Fruit fly (Drosophila melanogaster) whole organism, embryonic: ENCODE results near the gene Grip128.

Experiments
- BEAF-32 ChIP-seq: fragments of 200-800 bp; sonication (Bioruptor generic); optimal IDR thresholded peaks from 3 replicates; lab custom pipeline; 2017; ENCODE audit warnings: missing biosample characterization, missing genetic modification characterization, mild to moderate bottlenecking, moderate library complexity, missing genetic modification reagents
- Bteb2 ChIP-seq: fragments of 200-800 bp; sonication (Bioruptor generic); optimal IDR thresholded peaks from 2 replicates; lab custom pipeline; 2016; ENCODE audit warnings: missing biosample characterization, missing genetic modification characterization
- CG10654 ChIP-seq: fragments of 200-800 bp; sonication (Bioruptor generic); optimal IDR thresholded peaks from 2 replicates; lab custom pipeline; 2016; ENCODE audit warnings: missing biosample characterization, missing genetic modification characterization
- CG11456 ChIP-seq: fragments of 200-800 bp; sonication (Bioruptor generic); IDR thresholded peaks from 3 replicates; pipeline ENCODE4 v1.3.6; 2022; ENCODE audit warnings: missing biosample characterization, missing genetic modification characterization
- CG11504 ChIP-seq: fragments of 200-800 bp; sonication (Bioruptor generic); optimal IDR thresholded peaks from 3 replicates; lab custom pipeline; 2019; ENCODE audit warnings: missing biosample characterization, mild to moderate bottlenecking, missing genetic modification characterization, moderate library complexity
- CG14014 ChIP-seq: fragments of 200-800 bp; sonication (Bioruptor generic); IDR thresholded peaks from 2 replicates; pipeline ENCODE4 v1.3.6; 2022; ENCODE audit warnings: missing biosample characterization, missing genetic modification characterization
- CG14860 ChIP-seq: fragments of 200-800 bp; sonication (Bioruptor generic); IDR thresholded peaks from 3 replicates; pipeline ENCODE4 v1.3.6; 2022; ENCODE audit warnings: missing biosample characterization, missing genetic modification characterization; ENCODE audit not compliant: partially characterized antibody
- CG17328 ChIP-seq: fragments of 200-800 bp; sonication (Bioruptor generic); IDR thresholded peaks from 2 replicates; pipeline ENCODE4 v1.3.6; 2022; ENCODE audit warnings: missing biosample characterization, missing genetic modification characterization
- CG18619 ChIP-seq: fragments of 200-800 bp; sonication (Bioruptor generic); optimal IDR thresholded peaks from 3 replicates; lab custom pipeline; 2017; ENCODE audit warnings: missing biosample characterization, mild to moderate bottlenecking, missing genetic modification characterization
- CG2199 ChIP-seq: fragments of 200-800 bp; sonication (Bioruptor generic); IDR thresholded peaks from 3 replicates; pipeline ENCODE4 v1.3.6; 2022; ENCODE audit warnings: missing biosample characterization, missing genetic modification characterization
- CG2889 ChIP-seq: fragments of 200-800 bp; sonication (Bioruptor generic); IDR thresholded peaks from 3 replicates; pipeline ENCODE4 v1.3.6; 2022; ENCODE audit warnings: missing biosample characterization, missing genetic modification characterization
- CG32532 ChIP-seq: fragments of 200-800 bp; sonication (Bioruptor generic); IDR thresholded peaks from 2 replicates; pipeline ENCODE4 v1.3.6; 2022; ENCODE audit warnings: missing biosample characterization, missing genetic modification characterization
- CG4617 ChIP-seq: fragments of 200-800 bp; sonication (Bioruptor generic); optimal IDR thresholded peaks from 3 replicates; lab custom pipeline; 2016; ENCODE audit warnings: missing biosample characterization, missing genetic modification characterization, borderline replicate concordance
- CG6689 ChIP-seq: fragments of 200-800 bp; sonication (Bioruptor generic); IDR thresholded peaks from 2 replicates; pipeline ENCODE4 v1.3.6; 2022; ENCODE audit warnings: missing biosample characterization, missing genetic modification characterization
- CG7357 ChIP-seq: fragments of 200-800 bp; sonication (Bioruptor generic); IDR thresholded peaks from 3 replicates; pipeline ENCODE4 v1.3.6; 2022; ENCODE audit warnings: missing biosample characterization, missing genetic modification characterization
- CG7839 ChIP-seq: fragments of 200-800 bp; sonication (Bioruptor generic); optimal IDR thresholded peaks from 3 replicates; lab custom pipeline; 2018; ENCODE audit warnings: missing biosample characterization, mild to moderate bottlenecking, missing genetic modification characterization, moderate library complexity
- CG8290 ChIP-seq, 3 experiments: fragments of 200-800 bp; sonication (Bioruptor generic); optimal IDR thresholded peaks; 2 replicates each; lab custom pipeline; 2016 to 2019; ENCODE audit warnings: missing biosample characterization in 3 of 3, missing genetic modification characterization in 3 of 3, mild to moderate bottlenecking in 2 of 3, moderate library complexity in 1 of 3
- CG8388 ChIP-seq: fragments of 200-800 bp; sonication (Bioruptor generic); optimal IDR thresholded peaks from 2 replicates; lab custom pipeline; 2019; ENCODE audit warnings: missing biosample characterization, mild to moderate bottlenecking, missing genetic modification characterization, moderate library complexity
- CG8924 ChIP-seq: fragments of 200-800 bp; optimal IDR thresholded peaks from 3 replicates; lab custom pipeline; 2019; ENCODE audit warnings: missing biosample characterization, mild to moderate bottlenecking, missing genetic modification characterization, moderate library complexity
- CoRest ChIP-seq: fragments of 200-800 bp; sonication (Bioruptor generic); optimal IDR thresholded peaks from 3 replicates; lab custom pipeline; 2018; ENCODE audit warnings: missing biosample characterization, mild to moderate bottlenecking, missing genetic modification characterization, moderate library complexity
- D ChIP-seq, 2 experiments: fragments of 200-800 bp in 1 of 2; fragments of >200 bp in 1 of 2; sonication (Bioruptor generic) in 1 of 2; optimal IDR thresholded peaks; 2 replicates in 1 of 2; 3 replicates in 1 of 2; lab custom pipeline; 2017; ENCODE audit warnings: mild to moderate bottlenecking in 1 of 2, missing biosample characterization in 1 of 2, missing genetic modification characterization in 1 of 2, missing genetic modification reagents in 1 of 2
- Dfd ChIP-seq, 2 experiments: fragments of >200 bp; optimal IDR thresholded peaks; 2 replicates each; lab custom pipeline; 2017; ENCODE audit warnings: missing biosample characterization in 2 of 2, missing genetic modification characterization in 2 of 2
- Ets65A ChIP-seq: fragments of 200-800 bp; sonication (Bioruptor generic); peaks from one replicate; lab custom pipeline; 2016; ENCODE audit warnings: missing biosample characterization, missing genetic modification characterization
- Hr39 ChIP-seq: fragments of >200 bp; optimal IDR thresholded peaks from 2 replicates; lab custom pipeline; 2017
- Hr78 ChIP-seq, 2 experiments: fragments of 200-800 bp in 1 of 2; fragments of >200 bp in 1 of 2; sonication (Bioruptor generic) in 1 of 2; optimal IDR thresholded peaks; 2 replicates each; lab custom pipeline; 2017 to 2019; ENCODE audit warnings: missing biosample characterization in 2 of 2, missing genetic modification characterization in 2 of 2, mild to moderate bottlenecking in 1 of 2, moderate library complexity in 1 of 2
- Mes4 ChIP-seq: fragments of 200-800 bp; sonication (Bioruptor generic); optimal IDR thresholded peaks from 2 replicates; lab custom pipeline; 2016; ENCODE audit warnings: missing biosample characterization, missing genetic modification characterization
- NC2β ChIP-seq: fragments of 200-800 bp; sonication (Bioruptor generic); optimal IDR thresholded peaks from 2 replicates; lab custom pipeline; 2016; ENCODE audit warnings: missing biosample characterization, missing genetic modification characterization
- Nf-YB ChIP-seq: fragments of 200-800 bp; sonication (Bioruptor generic); optimal IDR thresholded peaks from 3 replicates; lab custom pipeline; 2019; ENCODE audit warnings: missing biosample characterization, mild to moderate bottlenecking, missing genetic modification characterization, moderate library complexity
- Nf-YC ChIP-seq: fragments of 200-800 bp; optimal IDR thresholded peaks from 3 replicates; lab custom pipeline; 2019; ENCODE audit warnings: missing biosample characterization, mild to moderate bottlenecking, missing genetic modification characterization, moderate library complexity
- Rfx ChIP-seq: fragments of 200-800 bp; sonication (Bioruptor generic); IDR thresholded peaks from 2 replicates; pipeline ENCODE4 v1.3.6; 2022; ENCODE audit warnings: missing biosample characterization, missing genetic modification characterization
- Vsx1 ChIP-seq: fragments of 200-800 bp; sonication (Bioruptor generic); optimal IDR thresholded peaks from 2 replicates; lab custom pipeline; 2017; ENCODE audit warnings: missing biosample characterization, mild to moderate bottlenecking, missing genetic modification characterization, missing genetic modification reagents
- Xbp1 ChIP-seq: fragments of 200-800 bp; sonication (Bioruptor generic); optimal IDR thresholded peaks from 3 replicates; lab custom pipeline; 2016; ENCODE audit warnings: missing biosample characterization, mild to moderate bottlenecking, missing genetic modification characterization
- ac ChIP-seq: fragments of 200-800 bp; sonication (Bioruptor generic); optimal IDR thresholded peaks from 3 replicates; lab custom pipeline; 2017; ENCODE audit warnings: missing biosample characterization, mild to moderate bottlenecking, missing genetic modification characterization
- amos ChIP-seq: fragments of 200-800 bp; sonication (Bioruptor generic); IDR thresholded peaks from 2 replicates; pipeline ENCODE4 v1.3.6; 2022; ENCODE audit warnings: missing biosample characterization, missing genetic modification characterization; ENCODE audit not compliant: partially characterized antibody
- ara ChIP-seq: fragments of 200-800 bp; sonication (Bioruptor generic); IDR thresholded peaks from 2 replicates; pipeline ENCODE4 v1.3.6; 2022; ENCODE audit warnings: missing biosample characterization, missing genetic modification characterization
- bowl ChIP-seq: fragments of 200-800 bp; sonication (Bioruptor generic); IDR thresholded peaks from 2 replicates; pipeline ENCODE4 v1.3.6; 2022; ENCODE audit warnings: missing biosample characterization, missing genetic modification characterization
- chinmo ChIP-seq: fragments of 200-800 bp; sonication (Bioruptor generic); IDR thresholded peaks from 4 replicates; pipeline ENCODE4 v1.3.6; 2022; ENCODE audit warnings: missing biosample characterization, missing genetic modification characterization; ENCODE audit not compliant: partially characterized antibody
- ci ChIP-seq: fragments of 200-800 bp; sonication (Bioruptor generic); IDR thresholded peaks from 3 replicates; pipeline ENCODE4 v1.3.6; 2022; ENCODE audit warnings: missing biosample characterization, missing genetic modification characterization
- fd102C ChIP-seq: fragments of 200-800 bp; sonication (Bioruptor generic); optimal IDR thresholded peaks from 2 replicates; lab custom pipeline; 2018; ENCODE audit warnings: missing biosample characterization, mild to moderate bottlenecking, missing genetic modification characterization, moderate library complexity
- her ChIP-seq: fragments of 200-800 bp; sonication (Bioruptor generic); optimal IDR thresholded peaks from 2 replicates; lab custom pipeline; 2016; ENCODE audit warnings: missing biosample characterization, missing genetic modification characterization
- pnt ChIP-seq: fragments of 200-800 bp; sonication (Bioruptor generic); optimal IDR thresholded peaks from 3 replicates; lab custom pipeline; 2016; ENCODE audit warnings: missing biosample characterization, missing genetic modification characterization
- pum ChIP-seq: fragments of 200-800 bp; sonication (Bioruptor generic); optimal IDR thresholded peaks from 2 replicates; lab custom pipeline; 2016; ENCODE audit warnings: missing biosample characterization, missing genetic modification characterization
- row ChIP-seq: fragments of 200-800 bp; sonication (Bioruptor generic); IDR thresholded peaks from 3 replicates; pipeline ENCODE4 v1.3.6; 2022; ENCODE audit warnings: missing biosample characterization, missing genetic modification characterization
- slbo ChIP-seq: fragments of 200-800 bp; sonication (Bioruptor generic); IDR thresholded peaks from 2 replicates; pipeline ENCODE4 v1.3.6; 2022; ENCODE audit warnings: missing biosample characterization, missing genetic modification characterization
- tin ChIP-seq: fragments of 200-800 bp; sonication (Bioruptor generic); optimal IDR thresholded peaks from 3 replicates; lab custom pipeline; 2016; ENCODE audit warnings: missing biosample characterization, missing genetic modification characterization
- ttk ChIP-seq: fragments of 200-800 bp; sonication (Bioruptor generic); IDR thresholded peaks from 2 replicates; pipeline ENCODE4 v2.1.2; 2022; ENCODE audit warnings: missing biosample characterization, missing genetic modification characterization
- unpg ChIP-seq: fragments of 200-800 bp; sonication (Bioruptor generic); optimal IDR thresholded peaks from 3 replicates; lab custom pipeline; 2018; ENCODE audit warnings: missing biosample characterization, mild to moderate bottlenecking, missing genetic modification characterization, moderate library complexity
- vnd ChIP-seq: fragments of 200-800 bp; sonication (Bioruptor generic); IDR thresholded peaks from 3 replicates; pipeline ENCODE4 v1.3.6; 2022; ENCODE audit warnings: missing biosample characterization, missing genetic modification characterization; ENCODE audit not compliant: partially characterized antibody
- zen ChIP-seq: fragments of 200-800 bp; sonication (Bioruptor generic); optimal IDR thresholded peaks from 3 replicates; lab custom pipeline; 2018; ENCODE audit warnings: missing biosample characterization, mild to moderate bottlenecking, missing genetic modification characterization, moderate library complexity

Grip128 gene

dm6 chrX:15498791-15499190 lies 26.9 kb upstream of the Grip128 start (continued):
- TF ChIP-seq D (optimal IDR thresholded peaks at IDR 0.05; lab: Kevin White, UChicago) (no peak), D (GFP tag; optimal IDR thresholded peaks at IDR 0.05; lab: Kevin White, UChicago) (no peak), CG7839 (tag; lab: Kevin White, UChicago) (peak; percentile 17), Hr39 (lab: Kevin White, UChicago) (no peak), tin (GFP tag; lab: Kevin White, UChicago) (peak; percentile 0), CG8388 (peak; percentile 10), NC2β (peak; percentile 29), amos (GFP tag; lab: Robert Waterston, UW) (peak; percentile 36; the same call in 1 of the 2 replicates), zen (peak; percentile 3), CG14014 (GFP tag; lab: Robert Waterston, UW) (peak; percentile 43; the same call in 1 of the 2 replicates), fd102C (GFP tag; lab: Kevin White, UChicago) (peak; percentile 6), CG2889 (no peak), pum (GFP tag; lab: Kevin White, UChicago) (no peak), CG32532 (peak; percentile 23; the same call in 1 of the 2 replicates), CG18619 (GFP tag; lab: Kevin White, UChicago) (no peak), pnt (no peak), Bteb2 (GFP tag; lab: Kevin White, UChicago) (no peak), Vsx1 (GFP tag; lab: Kevin White, UChicago) (no peak), Rfx (no peak), CG11504 (tag; lab: Kevin White, UChicago) (peak; percentile 19), CG4617 (no peak), ara (GFP tag; lab: Robert Waterston, UW) (peak; percentile 60), CG6689 (GFP tag; lab: Robert Waterston, UW) (no peak), unpg (peak; percentile 17), CG2199 (GFP tag; lab: Robert Waterston, UW) (peak; percentile 77; the same call in 1 of the 3 replicates), Nf-YB (GFP tag; lab: Kevin White, UChicago) (peak; percentile 16), chinmo (GFP tag; lab: Robert Waterston, UW) (peak; percentile 82; the same call in 3 of the 4 replicates), Dfd (GFP tag; optimal IDR thresholded peaks at IDR 0.05; lab: Kevin White, UChicago) (no peak), CG8924 (tag; lab: Kevin White, UChicago) (peak; percentile 6), slbo (GFP tag; lab: Robert Waterston, UW) (0 out of 2 replicates have a peak, but pooled peaks have one; percentile 7), Xbp1 (GFP tag; lab: Kevin White, UChicago) (no peak), Mes4 (GFP tag; lab: Kevin White, UChicago) (peak; percentile 33), Nf-YC (tag; lab: Kevin White, UChicago) (peak; percentile 11), CG10654 (GFP tag; lab: Kevin White, UChicago) (no peak), vnd (no peak), ac (GFP tag; lab: Kevin White, UChicago) (peak; percentile 21), Ets65A (no peak), CG11456 (GFP tag; lab: Robert Waterston, UW) (peak; percentile 73; the same call in 1 of the 3 replicates), BEAF-32 (GFP tag; lab: Kevin White, UChicago) (no peak), CG17328 (peak; percentile 44), CoRest (tag; lab: Kevin White, UChicago) (peak; percentile 12), ci (GFP tag; lab: Robert Waterston, UW) (peak; percentile 80), her (GFP tag; lab: Kevin White, UChicago) (peak; percentile 3), CG7357 (GFP tag; lab: Robert Waterston, UW) (0 out of 3 replicates have a peak, but pooled peaks have one; percentile 17), Hr78 (GFP tag; optimal IDR thresholded peaks at IDR 0.05; lab: Kevin White, UChicago) (no peak), row (GFP tag; lab: Robert Waterston, UW) (peak; percentile 29; the same call in 1 of the 3 replicates), CG8290 (GFP tag; optimal IDR thresholded peaks at IDR 0.05; lab: Kevin White, UChicago) (peak; percentile 51), CG8290 (tag; optimal IDR thresholded peaks at IDR 0.05; lab: Kevin White, UChicago) (peak; percentile 79 to 85), ttk (GFP tag; lab: Robert Waterston, UW) (peak; percentile 42; the same call in 1 of the 2 replicates), bowl (GFP tag; lab: Robert Waterston, UW) (0 out of 2 replicates have a peak, but pooled peaks have one; percentile 20), CG14860 (GFP tag; lab: Robert Waterston, UW) (no peak)
